Worm (Caenorhabditis elegans) whole organism, L2 larva: Measurements from ENCODE around the gene clec-172.
A peak's percentile ranks its signal among the peaks of the same experiment; 100 is the strongest.

Experiments used
- C34F6.9 ChIP-seq: fragments of 150-350 bp; optimal IDR thresholded peaks from 2 replicates; lab custom pipeline; 2014; ENCODE audit warnings: missing biosample characterization, missing genetic modification characterization
- F13H6.1 ChIP-seq: sonication (generic microtip); optimal IDR thresholded peaks from 2 replicates; lab custom pipeline; 2016; ENCODE audit warnings: missing genetic modification characterization, missing compliant biosample characterization
- Y55F3AM.14 ChIP-seq: fragments of 200-800 bp; sonication (Bioruptor generic); optimal IDR thresholded peaks from 2 replicates; lab custom pipeline; 2018; ENCODE audit warnings: mild to moderate bottlenecking, missing genetic modification characterization, missing compliant biosample characterization
- ZK546.5 ChIP-seq: sonication (generic microtip); optimal IDR thresholded peaks from 2 replicates; lab custom pipeline; 2017; ENCODE audit warnings: missing biosample characterization, missing genetic modification characterization
- aly-2 ChIP-seq: fragments of 150-350 bp; optimal IDR thresholded peaks from 2 replicates; lab custom pipeline; 2014; ENCODE audit warnings: missing biosample characterization, missing genetic modification characterization
- ama-1 ChIP-seq: fragments of 150-350 bp; optimal IDR thresholded peaks from 2 replicates; lab custom pipeline; 2018; ENCODE audit warnings: inconsistent platforms
- ceh-16 ChIP-seq: fragments of 150-350 bp; optimal IDR thresholded peaks from 2 replicates; lab custom pipeline; 2014; ENCODE audit warnings: missing biosample characterization, missing genetic modification characterization
- crh-2 ChIP-seq: sonication (generic microtip); optimal IDR thresholded peaks from 2 replicates; lab custom pipeline; 2017; ENCODE audit warnings: missing biosample characterization, missing genetic modification characterization
- elt-1 ChIP-seq: fragments of 150-350 bp; optimal IDR thresholded peaks from 2 replicates; lab custom pipeline; 2014; ENCODE audit warnings: missing biosample characterization, missing genetic modification characterization
- fos-1 ChIP-seq: fragments of 150-350 bp; optimal IDR thresholded peaks from 2 replicates; lab custom pipeline; 2014; ENCODE audit warnings: missing biosample characterization, missing genetic modification characterization
- gmeb-1 ChIP-seq: fragments of 150-350 bp; optimal IDR thresholded peaks from 2 replicates; lab custom pipeline; 2014; ENCODE audit warnings: missing biosample characterization, missing genetic modification characterization
- lin-11 ChIP-seq: fragments of 150-350 bp; sonication (generic microtip); optimal IDR thresholded peaks from 2 replicates; lab custom pipeline; 2014; ENCODE audit warnings: missing biosample characterization, missing genetic modification characterization, inconsistent platforms, mixed read lengths
- lin-13 ChIP-seq: fragments of 150-350 bp; optimal IDR thresholded peaks from 2 replicates; lab custom pipeline; 2014; ENCODE audit warnings: missing biosample characterization, missing genetic modification reagents, missing genetic modification characterization
- lin-39 ChIP-seq: fragments of 150-350 bp; optimal IDR thresholded peaks from 2 replicates; lab custom pipeline; 2014; ENCODE audit warnings: missing biosample characterization, missing genetic modification reagents, missing genetic modification characterization
- lsy-2 ChIP-seq, 2 experiments: fragments of 150-350 bp in 1 of 2; sonication (generic microtip) in 1 of 2; optimal IDR thresholded peaks; 2 replicates each; lab custom pipeline; 2014 to 2017; ENCODE audit warnings: missing biosample characterization in 2 of 2, missing genetic modification characterization in 2 of 2
- mab-5 ChIP-seq: fragments of 150-350 bp; optimal IDR thresholded peaks from 2 replicates; lab custom pipeline; 2014; ENCODE audit warnings: missing biosample characterization, missing genetic modification characterization
- mbf-1 ChIP-seq: sonication (generic microtip); optimal IDR thresholded peaks from 2 replicates; lab custom pipeline; 2017; ENCODE audit warnings: missing biosample characterization, missing genetic modification characterization
- mdl-1 ChIP-seq, 2 experiments: fragments of 150-350 bp in 1 of 2; sonication (generic microtip) in 1 of 2; optimal IDR thresholded peaks; 2 replicates each; lab custom pipeline; 2017; ENCODE audit warnings: missing biosample characterization in 2 of 2, missing genetic modification characterization in 2 of 2
- nhr-129 ChIP-seq: fragments of 150-350 bp; optimal IDR thresholded peaks from 2 replicates; lab custom pipeline; 2014; ENCODE audit warnings: missing biosample characterization, missing genetic modification characterization
- nhr-21 ChIP-seq: fragments of 150-350 bp; optimal IDR thresholded peaks from 2 replicates; lab custom pipeline; 2014; ENCODE audit warnings: missing biosample characterization, missing genetic modification characterization
- nhr-23 ChIP-seq: fragments of 150-350 bp; optimal IDR thresholded peaks from 2 replicates; lab custom pipeline; 2014; ENCODE audit warnings: missing biosample characterization, missing genetic modification reagents, missing genetic modification characterization
- nhr-237 ChIP-seq: fragments of 150-350 bp; optimal IDR thresholded peaks from 2 replicates; lab custom pipeline; 2014; ENCODE audit warnings: missing biosample characterization, missing genetic modification characterization
- nhr-25 ChIP-seq: fragments of 150-350 bp; sonication (generic microtip); optimal IDR thresholded peaks from 3 replicates; lab custom pipeline; 2014; ENCODE audit warnings: missing biosample characterization, missing genetic modification characterization
- nhr-6 ChIP-seq: fragments of 150-350 bp; optimal IDR thresholded peaks from 2 replicates; lab custom pipeline; 2014; ENCODE audit warnings: missing biosample characterization, missing genetic modification characterization
- nhr-77 ChIP-seq: fragments of 150-350 bp; optimal IDR thresholded peaks from 2 replicates; lab custom pipeline; 2014; ENCODE audit warnings: missing biosample characterization, missing genetic modification characterization
- peb-1 ChIP-seq: fragments of 150-350 bp; optimal IDR thresholded peaks from 2 replicates; lab custom pipeline; 2014; ENCODE audit warnings: missing biosample characterization, missing genetic modification characterization
- sma-3 ChIP-seq: sonication (generic microtip); optimal IDR thresholded peaks from 2 replicates; lab custom pipeline; 2016; ENCODE audit warnings: missing genetic modification reagents, missing genetic modification characterization, missing compliant biosample characterization
- snpc-4 ChIP-seq: fragments of 150-350 bp; optimal IDR thresholded peaks from 2 replicates; lab custom pipeline; 2014; ENCODE audit warnings: missing biosample characterization, missing genetic modification characterization
- unc-39 ChIP-seq: fragments of 150-350 bp; optimal IDR thresholded peaks from 2 replicates; lab custom pipeline; 2014; ENCODE audit warnings: missing biosample characterization, missing genetic modification characterization
- unc-55 ChIP-seq: fragments of 150-350 bp; sonication (generic microtip); optimal IDR thresholded peaks from 3 replicates; lab custom pipeline; 2014; ENCODE audit warnings: missing biosample characterization, missing genetic modification reagents, missing genetic modification characterization
- unc-62 ChIP-seq: fragments of 150-350 bp; optimal IDR thresholded peaks from 2 replicates; lab custom pipeline; 2014; ENCODE audit warnings: missing biosample characterization, missing genetic modification reagents, missing genetic modification characterization
- zag-1 ChIP-seq: fragments of 150-350 bp; optimal IDR thresholded peaks from 2 replicates; lab custom pipeline; 2014; ENCODE audit warnings: missing biosample characterization, missing genetic modification characterization
- ztf-1 ChIP-seq: fragments of 200-800 bp; sonication (Bioruptor generic); conservative IDR thresholded peaks from 2 replicates; pipeline ENCODE4 v1.3.6; 2022; ENCODE audit warnings: missing genetic modification characterization, missing compliant biosample characterization
- ztf-11 ChIP-seq: sonication (generic microtip); optimal IDR thresholded peaks from 2 replicates; lab custom pipeline; 2017; ENCODE audit warnings: missing biosample characterization, missing genetic modification characterization
- ztf-4 ChIP-seq: fragments of 150-350 bp; optimal IDR thresholded peaks from 2 replicates; lab custom pipeline; 2014; ENCODE audit warnings: missing biosample characterization, missing genetic modification characterization

Gene clec-172

ce11 chrIV:1514415-1514814 is 2.0 kb downstream of the clec-172 start:
- TF ChIP-seq crh-2 (tag; lab: Kevin White, UChicago) (no peak), Y55F3AM.14 (GFP tag; lab: Kevin White, UChicago) (no peak), mbf-1 (tag; lab: Kevin White, UChicago) (no peak), lsy-2 (tag; optimal IDR thresholded peaks at IDR 0.05; lab: Kevin White, UChicago) (no peak)

ce11 chrIV:1512944-1513343 is 3.5 kb downstream of the clec-172 start:
- TF ChIP-seq peb-1 (tag; lab: Kevin White, UChicago) (no peak), ZK546.5 (tag; lab: Kevin White, UChicago) (no peak)

ce11 chrIV:1510241-1510640 is 6.2 kb downstream of the clec-172 start, which contains the start of gene txt-4:
txt-4 (plus strand) TSS chrIV:1510564.
- peak; percentile 11 for TF ChIP-seq crh-2 (tag; lab: Kevin White, UChicago)
- no peak for TF ChIP-seq unc-39
- TF ChIP-seq fos-1 (tag; lab: Kevin White, UChicago): peak; percentile 15
- TF ChIP-seq ztf-4 (tag; lab: Kevin White, UChicago): no peak
- TF ChIP-seq unc-55: no peak
- no peak for TF ChIP-seq gmeb-1

ce11 chrIV:1497448-1497847 is 19.0 kb downstream of the clec-172 start, which contains the start of gene hxk-3:
hxk-3 (plus strand) TSS chrIV:1497626.
- TF ChIP-seq gmeb-1 (peak; percentile 47), nhr-6 (no peak), aly-2 (no peak), C34F6.9 (tag; lab: Kevin White, UChicago) (peak; percentile 80), mbf-1 (tag; lab: Kevin White, UChicago) (no peak), mdl-1 (tag; optimal IDR thresholded peaks at IDR 0.05; lab: Kevin White, UChicago) (peak; percentile 85 to 90), snpc-4 (tag; lab: Kevin White, UChicago) (peak; percentile 18), mab-5 (tag; lab: Kevin White, UChicago) (peak; percentile 62), F13H6.1 (peak; percentile 51), nhr-129 (tag; lab: Kevin White, UChicago) (peak; percentile 67), lsy-2 (tag; optimal IDR thresholded peaks at IDR 0.05; lab: Kevin White, UChicago) (peak in 1 of 2 experiments; percentile 78), ama-1 (lab: Kevin White, UChicago) (peak; percentile 25), nhr-23 (tag; lab: Kevin White, UChicago) (no peak), unc-62 (GFP tag; lab: Kevin White, UChicago) (no peak), crh-2 (tag; lab: Kevin White, UChicago) (peak; percentile 66), elt-1 (tag; lab: Kevin White, UChicago) (no peak), sma-3 (GFP tag; lab: Kevin White, UChicago) (peak; percentile 60), nhr-21 (tag; lab: Kevin White, UChicago) (peak; percentile 21), fos-1 (tag; lab: Kevin White, UChicago) (peak; percentile 25), zag-1 (tag; lab: Kevin White, UChicago) (no peak), nhr-25 (tag; lab: Kevin White, UChicago) (peak; percentile 44), lin-13 (GFP tag; lab: Kevin White, UChicago) (peak; percentile 58), unc-55 (peak; percentile 55), ztf-4 (tag; lab: Kevin White, UChicago) (no peak), lin-11 (peak; percentile 5), unc-39 (no peak)

ce11 chrIV:1496679-1497033 is 19.8 kb downstream of the clec-172 start:
- no peak for TF ChIP-seq nhr-237 (tag; lab: Kevin White, UChicago)
- no peak for TF ChIP-seq lin-13 (GFP tag; lab: Kevin White, UChicago)
- TF ChIP-seq crh-2 (tag; lab: Kevin White, UChicago): no peak
- no peak for TF ChIP-seq lsy-2 (tag; optimal IDR thresholded peaks at IDR 0.05; lab: Kevin White, UChicago)
- no peak for TF ChIP-seq nhr-23 (tag; lab: Kevin White, UChicago)
- no peak for TF ChIP-seq lin-39
- TF ChIP-seq ztf-11 (tag; lab: Kevin White, UChicago): no peak
- TF ChIP-seq ztf-1: no peak
- no peak for TF ChIP-seq nhr-129 (tag; lab: Kevin White, UChicago)
- TF ChIP-seq ceh-16 (tag; lab: Kevin White, UChicago): no peak
- no peak for TF ChIP-seq nhr-25 (tag; lab: Kevin White, UChicago)
- no peak for TF ChIP-seq nhr-21 (tag; lab: Kevin White, UChicago)
- no peak for TF ChIP-seq nhr-77
